Fruit fly (Drosophila melanogaster) whole organism, embryonic: ENCODE data around the gene CNMaR.
A peak's percentile ranks its signal among the peaks of the same experiment; 100 is the strongest.

Experiments
- Ada2b ChIP-seq: fragments of 200-800 bp; sonication (Bioruptor generic); IDR thresholded peaks from 2 replicates; pipeline ENCODE4 v1.3.6; 2022; ENCODE audit warnings: missing biosample characterization, missing genetic modification characterization
- Antp ChIP-seq: fragments of 200-800 bp; sonication (Bioruptor generic); optimal IDR thresholded peaks from 3 replicates; lab custom pipeline; 2016; ENCODE audit warnings: missing biosample characterization, missing genetic modification characterization
- Atf3 ChIP-seq: fragments of 200-800 bp; sonication (Bioruptor generic); optimal IDR thresholded peaks from 3 replicates; lab custom pipeline; 2016; ENCODE audit warnings: missing biosample characterization, missing genetic modification characterization
- B-H2 ChIP-seq: fragments of 200-800 bp; sonication (Bioruptor generic); optimal IDR thresholded peaks from 2 replicates; lab custom pipeline; 2018; ENCODE audit warnings: missing biosample characterization, mild to moderate bottlenecking, missing genetic modification characterization
- Bdp1 ChIP-seq: fragments of 200-800 bp; sonication (Bioruptor generic); optimal IDR thresholded peaks from 3 replicates; lab custom pipeline; 2016; ENCODE audit warnings: missing biosample characterization, missing genetic modification characterization
- CG10267 ChIP-seq: fragments of 200-800 bp; sonication (Bioruptor generic); optimal IDR thresholded peaks from 2 replicates; lab custom pipeline; 2018; ENCODE audit warnings: missing biosample characterization, mild to moderate bottlenecking, missing genetic modification characterization, moderate library complexity
- CG10321 ChIP-seq: fragments of 200-800 bp; sonication (Bioruptor generic); IDR thresholded peaks from 2 replicates; pipeline ENCODE4 v1.3.6; 2022; ENCODE audit warnings: missing biosample characterization, missing genetic modification characterization
- CG10431 ChIP-seq: fragments of 200-800 bp; sonication (Bioruptor generic); optimal IDR thresholded peaks from 3 replicates; lab custom pipeline; 2018; ENCODE audit warnings: missing biosample characterization, mild to moderate bottlenecking, missing genetic modification characterization
- CG12299 ChIP-seq: fragments of 200-800 bp; sonication (Bioruptor generic); optimal IDR thresholded peaks from 2 replicates; lab custom pipeline; 2018; ENCODE audit warnings: missing biosample characterization, mild to moderate bottlenecking, missing genetic modification characterization
- CG14667 ChIP-seq: fragments of 200-800 bp; sonication (Bioruptor generic); IDR thresholded peaks from 2 replicates; pipeline ENCODE4 v1.3.6; 2022; ENCODE audit warnings: missing biosample characterization, missing genetic modification characterization
- CG17359 ChIP-seq: fragments of 200-800 bp; sonication (Bioruptor generic); optimal IDR thresholded peaks from 3 replicates; lab custom pipeline; 2018; ENCODE audit warnings: missing biosample characterization, mild to moderate bottlenecking, missing genetic modification characterization, moderate library complexity
- CG1792 ChIP-seq: fragments of 200-800 bp; sonication (Bioruptor generic); optimal IDR thresholded peaks from 2 replicates; lab custom pipeline; 2016; ENCODE audit warnings: missing biosample characterization, missing genetic modification characterization
- CG2202 ChIP-seq: fragments of 200-800 bp; sonication (Bioruptor generic); optimal IDR thresholded peaks from 2 replicates; lab custom pipeline; 2018; ENCODE audit warnings: missing biosample characterization, mild to moderate bottlenecking, missing genetic modification characterization
- CG2678 ChIP-seq: fragments of 200-800 bp; sonication (Bioruptor generic); optimal IDR thresholded peaks from 3 replicates; lab custom pipeline; 2019; ENCODE audit warnings: missing biosample characterization, mild to moderate bottlenecking, missing genetic modification characterization, moderate library complexity
- CG30020 ChIP-seq: fragments of 200-800 bp; optimal IDR thresholded peaks from 2 replicates; lab custom pipeline; 2019; ENCODE audit warnings: missing biosample characterization, mild to moderate bottlenecking, missing genetic modification characterization, moderate library complexity
- CG5245 ChIP-seq: fragments of 200-800 bp; sonication (Bioruptor generic); optimal IDR thresholded peaks from 3 replicates; lab custom pipeline; 2016; ENCODE audit warnings: missing biosample characterization, missing genetic modification characterization
- CG8944 ChIP-seq: fragments of 200-800 bp; sonication (Bioruptor generic); optimal IDR thresholded peaks from 3 replicates; lab custom pipeline; 2016; ENCODE audit warnings: missing biosample characterization, missing genetic modification characterization
- CG9215 ChIP-seq: fragments of 200-800 bp; sonication (Bioruptor generic); IDR thresholded peaks from 2 replicates; pipeline ENCODE4 v1.3.6; 2022; ENCODE audit warnings: missing biosample characterization, missing genetic modification characterization
- CG9609 ChIP-seq: fragments of 200-800 bp; sonication (Bioruptor generic); optimal IDR thresholded peaks from 3 replicates; lab custom pipeline; 2016; ENCODE audit warnings: missing biosample characterization, missing genetic modification characterization
- CG9932 ChIP-seq: fragments of 200-800 bp; sonication (Bioruptor generic); IDR thresholded peaks from 2 replicates; pipeline ENCODE4 v1.3.6; 2022; ENCODE audit warnings: missing biosample characterization, missing genetic modification characterization
- CHES-1-like ChIP-seq: fragments of 200-800 bp; sonication (Bioruptor generic); optimal IDR thresholded peaks from 2 replicates; lab custom pipeline; 2016; ENCODE audit warnings: missing biosample characterization, missing genetic modification characterization
- D19A ChIP-seq: fragments of 200-800 bp; optimal IDR thresholded peaks from 3 replicates; lab custom pipeline; 2019; ENCODE audit warnings: missing biosample characterization, mild to moderate bottlenecking, missing genetic modification characterization, moderate library complexity
- Deaf1 ChIP-seq: fragments of 200-800 bp; optimal IDR thresholded peaks from 3 replicates; lab custom pipeline; 2019; ENCODE audit warnings: missing biosample characterization, mild to moderate bottlenecking, missing genetic modification characterization, moderate library complexity
- Dfd ChIP-seq, 2 experiments: fragments of >200 bp; optimal IDR thresholded peaks; 2 replicates each; lab custom pipeline; 2017; ENCODE audit warnings: missing biosample characterization in 2 of 2, missing genetic modification characterization in 2 of 2
- Fer1 ChIP-seq: fragments of 200-800 bp; sonication (Bioruptor generic); optimal IDR thresholded peaks from 2 replicates; lab custom pipeline; 2017; ENCODE audit warnings: missing biosample characterization, mild to moderate bottlenecking, missing genetic modification characterization
- Max ChIP-seq: fragments of 200-800 bp; sonication (Bioruptor generic); optimal IDR thresholded peaks from 2 replicates; lab custom pipeline; 2016; ENCODE audit warnings: missing biosample characterization, mild to moderate bottlenecking, missing genetic modification characterization
- Pdp1 ChIP-seq, 2 experiments: fragments of 200-800 bp; sonication (Bioruptor generic); optimal IDR thresholded peaks; 3 replicates each; lab custom pipeline; 2016; ENCODE audit warnings: missing biosample characterization in 2 of 2, missing genetic modification characterization in 2 of 2, mild to moderate bottlenecking in 1 of 2, moderate library complexity in 1 of 2
- Rx ChIP-seq: fragments of 200-800 bp; sonication (Bioruptor generic); IDR thresholded peaks from 2 replicates; pipeline ENCODE4 v1.3.6; 2022; ENCODE audit warnings: missing biosample characterization, missing genetic modification characterization
- Scr ChIP-seq: fragments of 200-800 bp; sonication (Bioruptor generic); IDR thresholded peaks from 2 replicates; pipeline ENCODE4 v1.3.6; 2022; ENCODE audit warnings: missing biosample characterization, missing genetic modification characterization; ENCODE audit not compliant: partially characterized antibody
- Trl ChIP-seq, 3 experiments: fragments of >200 bp in 2 of 3; fragments of 200-800 bp in 1 of 3; sonication (Bioruptor generic) in 1 of 3; optimal IDR thresholded peaks; 2 replicates in 1 of 3; 3 replicates in 2 of 3; lab custom pipeline; 2016 to 2017; ENCODE audit warnings: missing biosample characterization in 1 of 3, missing genetic modification characterization in 1 of 3
- Vsx1 ChIP-seq: fragments of 200-800 bp; sonication (Bioruptor generic); optimal IDR thresholded peaks from 2 replicates; lab custom pipeline; 2017; ENCODE audit warnings: missing biosample characterization, mild to moderate bottlenecking, missing genetic modification characterization, missing genetic modification reagents
- YL-1 ChIP-seq: fragments of 200-800 bp; sonication (Bioruptor generic); optimal IDR thresholded peaks from 3 replicates; lab custom pipeline; 2017; ENCODE audit warnings: missing biosample characterization, mild to moderate bottlenecking, missing genetic modification characterization
- abd-A ChIP-seq: fragments of 200-800 bp; sonication (Bioruptor generic); optimal IDR thresholded peaks from 3 replicates; lab custom pipeline; 2019; ENCODE audit warnings: missing biosample characterization, mild to moderate bottlenecking, missing genetic modification characterization, moderate library complexity
- al ChIP-seq: fragments of 200-800 bp; sonication (Bioruptor generic); IDR thresholded peaks from 2 replicates; pipeline ENCODE4 v1.3.6; 2022; ENCODE audit warnings: missing biosample characterization, missing genetic modification characterization
- cato ChIP-seq: fragments of 200-800 bp; sonication (Bioruptor generic); optimal IDR thresholded peaks from 2 replicates; lab custom pipeline; 2016; ENCODE audit warnings: missing biosample characterization, missing genetic modification characterization, borderline replicate concordance
- chinmo ChIP-seq: fragments of 200-800 bp; sonication (Bioruptor generic); IDR thresholded peaks from 4 replicates; pipeline ENCODE4 v1.3.6; 2022; ENCODE audit warnings: missing biosample characterization, missing genetic modification characterization; ENCODE audit not compliant: partially characterized antibody
- chm ChIP-seq: fragments of 200-800 bp; sonication (Bioruptor generic); IDR thresholded peaks from 2 replicates; pipeline ENCODE4 v1.3.6; 2022; ENCODE audit warnings: missing biosample characterization, missing genetic modification characterization
- chn ChIP-seq: fragments of 200-800 bp; sonication (Bioruptor generic); optimal IDR thresholded peaks from 2 replicates; lab custom pipeline; 2016; ENCODE audit warnings: missing biosample characterization, missing genetic modification characterization
- croc ChIP-seq: fragments of 200-800 bp; sonication (Bioruptor generic); conservative IDR thresholded peaks from 3 replicates; pipeline ENCODE4 v1.3.6; 2022; ENCODE audit warnings: missing biosample characterization, missing genetic modification characterization
- kni ChIP-seq: fragments of 200-800 bp; sonication (Bioruptor generic); optimal IDR thresholded peaks from 3 replicates; lab custom pipeline; 2017; ENCODE audit warnings: mild to moderate bottlenecking, missing biosample characterization, missing genetic modification reagents, missing genetic modification characterization
- knrl ChIP-seq: fragments of 200-800 bp; sonication (Bioruptor generic); IDR thresholded peaks from 3 replicates; pipeline ENCODE4 v1.3.6; 2022; ENCODE audit warnings: missing biosample characterization, missing genetic modification characterization; ENCODE audit not compliant: partially characterized antibody
- org-1 ChIP-seq: fragments of 200-800 bp; sonication (Bioruptor generic); optimal IDR thresholded peaks from 2 replicates; lab custom pipeline; 2017; ENCODE audit warnings: missing biosample characterization, missing genetic modification characterization
- sima ChIP-seq: fragments of 200-800 bp; sonication (Bioruptor generic); optimal IDR thresholded peaks from 2 replicates; lab custom pipeline; 2016; ENCODE audit warnings: missing biosample characterization, missing genetic modification characterization
- sr ChIP-seq: fragments of 200-800 bp; sonication (Bioruptor generic); IDR thresholded peaks from 3 replicates; pipeline ENCODE4 v1.3.6; 2022; ENCODE audit warnings: missing biosample characterization, missing genetic modification characterization
- tio ChIP-seq: fragments of 200-800 bp; sonication (Bioruptor generic); optimal IDR thresholded peaks from 2 replicates; lab custom pipeline; 2017; ENCODE audit warnings: missing biosample characterization, missing genetic modification characterization, inconsistent platforms
- tll ChIP-seq, 2 experiments: fragments of 200-800 bp in 1 of 2; fragments of >200 bp in 1 of 2; sonication (Bioruptor generic) in 1 of 2; optimal IDR thresholded peaks; 2 replicates each; lab custom pipeline; 2017 to 2019; ENCODE audit warnings: missing biosample characterization in 2 of 2, missing genetic modification characterization in 2 of 2, mild to moderate bottlenecking in 1 of 2, moderate library complexity in 1 of 2
- tx ChIP-seq: fragments of 200-800 bp; sonication (Bioruptor generic); optimal IDR thresholded peaks from 2 replicates; lab custom pipeline; 2016; ENCODE audit warnings: missing biosample characterization, missing genetic modification characterization
- zen2 ChIP-seq: fragments of 200-800 bp; sonication (Bioruptor generic); IDR thresholded peaks from 3 replicates; pipeline ENCODE4 v1.3.6; 2022; ENCODE audit warnings: missing biosample characterization, missing genetic modification characterization; ENCODE audit not compliant: partially characterized antibody

Gene CNMaR

DNA sequence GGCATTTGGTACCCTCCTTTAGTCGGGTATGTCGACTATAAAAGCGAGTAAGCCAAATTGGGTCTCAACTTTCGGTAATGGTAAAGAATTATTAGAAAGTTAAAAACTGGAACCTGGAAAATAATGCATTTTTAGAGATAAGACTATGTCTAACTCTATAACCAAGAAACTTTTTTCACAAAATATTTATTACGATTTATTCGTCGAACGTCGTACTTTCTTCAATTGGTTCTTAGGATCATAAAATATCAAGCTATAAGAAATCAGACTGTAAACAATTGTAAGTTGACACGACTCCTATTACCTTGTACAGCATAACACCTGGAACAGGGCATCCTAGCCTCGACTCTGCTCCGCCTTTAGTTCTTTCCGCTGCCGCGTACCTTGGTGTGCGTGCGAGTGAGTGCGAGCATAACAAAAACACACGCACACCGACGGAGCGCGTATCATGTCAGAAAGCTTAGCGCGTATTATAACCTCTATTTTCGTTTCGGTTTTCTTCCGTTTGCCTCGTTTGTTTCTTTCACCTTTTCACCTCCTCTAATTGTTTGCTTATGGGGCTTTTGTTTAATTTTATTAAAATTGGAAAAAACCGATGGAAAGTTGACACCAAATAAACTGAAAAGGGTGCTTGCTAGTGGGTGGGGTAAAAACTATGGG is 49.1 kb downstream of the CNMaR start (continued):
- TF ChIP-seq cato (GFP tag; lab: Kevin White, UChicago) (peak; percentile 96), Deaf1 (tag; lab: Kevin White, UChicago) (peak; percentile 81), CG10267 (tag; lab: Kevin White, UChicago) (peak; percentile 89), Atf3 (peak; percentile 96), sima (GFP tag; lab: Kevin White, UChicago) (peak; percentile 80), CHES-1-like (GFP tag; lab: Kevin White, UChicago) (peak; percentile 97), tx (GFP tag; lab: Kevin White, UChicago) (peak; percentile 97), YL-1 (GFP tag; lab: Kevin White, UChicago) (peak; percentile 85), knrl (GFP tag; lab: Robert Waterston, UW) (no peak), al (GFP tag; lab: Robert Waterston, UW) (peak; percentile 86), Bdp1 (GFP tag; lab: Kevin White, UChicago) (peak; percentile 90), CG14667 (GFP tag; lab: Robert Waterston, UW) (peak; percentile 79), chm (peak; percentile 68; the same call in 1 of the 2 replicates), D19A (tag; lab: Kevin White, UChicago) (peak; percentile 99), CG30020 (peak; percentile 81), CG9215 (peak; percentile 92), CG10431 (GFP tag; lab: Kevin White, UChicago) (peak; percentile 84), Antp (GFP tag; lab: Kevin White, UChicago) (peak; percentile 97), Dfd (GFP tag; optimal IDR thresholded peaks at IDR 0.05; lab: Kevin White, UChicago) (no peak), Ada2b (GFP tag; lab: Robert Waterston, UW) (peak; percentile 85), kni (GFP tag; lab: Kevin White, UChicago) (peak; percentile 90), CG9932 (GFP tag; lab: Robert Waterston, UW) (peak; percentile 89), tll (GFP tag; optimal IDR thresholded peaks at IDR 0.05; lab: Kevin White, UChicago) (peak; percentile 19 to 34), CG2202 (peak; percentile 73), Scr (GFP tag; lab: Robert Waterston, UW) (no peak), CG5245 (GFP tag; lab: Kevin White, UChicago) (peak; percentile 93), CG1792 (peak; percentile 91), Pdp1 (GFP tag; optimal IDR thresholded peaks at IDR 0.05; lab: Kevin White, UChicago) (peak; percentile 93 to 97), CG12299 (tag; lab: Kevin White, UChicago) (peak; percentile 86), CG2678 (tag; lab: Kevin White, UChicago) (peak; percentile 98), abd-A (tag; lab: Kevin White, UChicago) (peak; percentile 59), Trl (optimal IDR thresholded peaks at IDR 0.05; lab: Kevin White, UChicago) (peak in 1 of 2 experiments; percentile 68), Trl (GFP tag; optimal IDR thresholded peaks at IDR 0.05; lab: Kevin White, UChicago) (peak; percentile 95), zen2 (no peak), Fer1 (peak; percentile 95), croc (peak; percentile 86), org-1 (peak; percentile 97), Rx (GFP tag; lab: Robert Waterston, UW) (peak; percentile 67), Max (GFP tag; lab: Kevin White, UChicago) (peak; percentile 94), CG10321 (GFP tag; lab: Robert Waterston, UW) (peak; percentile 64), sr (GFP tag; lab: Robert Waterston, UW) (peak; percentile 56; the same call in 1 of the 3 replicates), Vsx1 (GFP tag; lab: Kevin White, UChicago) (peak; percentile 88), chinmo (0 out of 4 replicates have a peak, but pooled peaks have one; percentile 16), B-H2 (GFP tag; lab: Kevin White, UChicago) (peak; percentile 87), chn (peak; percentile 96), CG9609 (GFP tag; lab: Kevin White, UChicago) (peak; percentile 97), tio (GFP tag; lab: Kevin White, UChicago) (peak; percentile 98), CG17359 (peak; percentile 89), CG8944 (GFP tag; lab: Kevin White, UChicago) (peak; percentile 96)
